Worm (Caenorhabditis elegans): ENCODE data around the gene nuo-4.

DNA sequence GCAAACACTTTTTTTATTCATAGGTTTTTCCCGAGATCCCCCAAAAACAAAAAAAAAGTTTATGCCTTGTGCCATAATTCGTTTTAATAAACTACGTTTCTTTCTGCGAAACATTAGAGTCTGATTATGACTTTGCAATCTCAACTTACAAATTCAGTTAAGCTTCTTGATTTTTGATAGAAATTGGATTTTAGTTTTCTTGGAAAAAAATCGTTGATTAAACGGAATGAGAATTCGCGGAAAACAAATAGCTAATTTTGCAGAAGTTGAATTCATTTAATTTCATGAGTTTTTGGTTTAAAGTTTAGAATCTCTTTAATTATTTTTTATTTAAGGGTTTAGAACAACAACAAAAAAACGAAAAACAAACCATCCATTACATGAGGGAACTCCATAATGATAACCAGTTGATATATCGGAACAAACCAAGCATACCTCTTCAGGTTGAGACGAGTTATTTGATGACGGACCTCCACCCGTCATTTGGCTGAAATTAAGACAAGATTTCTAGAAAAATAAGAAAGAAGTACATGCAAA is 43.6 kb downstream of the nuo-4 start, which contains the start of gene nhr-10:
- TF ChIP-seq nhr-23 (tag; optimal IDR thresholded peaks at IDR 0.05) (no peak), unc-62 (GFP tag; optimal IDR thresholded peaks at IDR 0.05) (no peak), nhr-77 (tag; optimal IDR thresholded peaks at IDR 0.05) (no peak), unc-39 (tag; optimal IDR thresholded peaks at IDR 0.05) (no peak), zag-1 (tag; optimal IDR thresholded peaks at IDR 0.05) (no peak), jun-1 (tag; optimal IDR thresholded peaks at IDR 0.05) (no peak), fkh-10 (GFP tag; optimal IDR thresholded peaks at IDR 0.05) (no peak), lin-39 (tag; optimal IDR thresholded peaks at IDR 0.05) (no peak), ama-1 (optimal IDR thresholded peaks at IDR 0.05) (no peak)

All from whole organism, L3 larva.